Worm (Caenorhabditis elegans): ENCODE measurements around the gene Y54G2A.40.

Y54G2A.40 gene

ce11 chrIV:2858734-2859133, 12.5 kb downstream of the Y54G2A.40 start:
- TF ChIP-seq hmg-11 (tag; optimal IDR thresholded peaks at IDR 0.05): no peak
- TF ChIP-seq fkh-10 (GFP tag; optimal IDR thresholded peaks at IDR 0.05): peak; percentile 83

ce11 chrIV:2864743-2865142, 18.5 kb downstream of the Y54G2A.40 start, which contains the start of gene Y54G2A.16:
TSS of gene Y54G2A.16 (minus strand) at chrIV:2864843.
- TF ChIP-seq sea-2 (GFP tag; optimal IDR thresholded peaks at IDR 0.05) (no peak), unc-39 (tag; optimal IDR thresholded peaks at IDR 0.05) (no peak), skn-1 (tag; optimal IDR thresholded peaks at IDR 0.05) (no peak), fkh-2 (tag; optimal IDR thresholded peaks at IDR 0.05) (no peak), aly-2 (tag; optimal IDR thresholded peaks at IDR 0.05) (no peak)

- TF ChIP-seq nfya-1 (tag; optimal IDR thresholded peaks at IDR 0.05; ENCODE audit: insufficient read depth): peak; percentile 37
- no peak for TF ChIP-seq ceh-28 (tag; optimal IDR thresholded peaks at IDR 0.05)
- no peak for TF ChIP-seq nhr-76 (tag; optimal IDR thresholded peaks at IDR 0.05)
These were observed 39.0 kb downstream of the Y54G2A.40 start for ce11 chrIV:2885260-2885659.

ce11 chrIV:2886655-2887054, 40.4 kb downstream of the Y54G2A.40 start, which contains the start of gene dml-1:
TSS of gene dml-1 (plus strand) at chrIV:2886955.
- no peak for TF ChIP-seq nhr-11 (tag; optimal IDR thresholded peaks at IDR 0.05)
- peak; percentile 36 for TF ChIP-seq nfya-1 (tag; optimal IDR thresholded peaks at IDR 0.05; ENCODE audit: insufficient read depth)
- no peak for TF ChIP-seq mdl-1 (tag; optimal IDR thresholded peaks at IDR 0.05)

ce11 chrIV:2887245-2887644, 41.0 kb downstream of the Y54G2A.40 start:
- TF ChIP-seq ceh-28 (tag; optimal IDR thresholded peaks at IDR 0.05) (no peak), nhr-12 (tag; optimal IDR thresholded peaks at IDR 0.05) (no peak), ceh-82 (tag; optimal IDR thresholded peaks at IDR 0.05) (no peak), lin-15B (tag; optimal IDR thresholded peaks at IDR 0.05) (no peak), jun-1 (tag; optimal IDR thresholded peaks at IDR 0.05) (no peak), unc-62 (GFP tag; optimal IDR thresholded peaks at IDR 0.05) (no peak), pha-4 (tag; optimal IDR thresholded peaks at IDR 0.05) (no peak), ama-1 (optimal IDR thresholded peaks at IDR 0.05) (no peak), fos-1 (tag; optimal IDR thresholded peaks at IDR 0.05) (no peak), nhr-23 (tag; optimal IDR thresholded peaks at IDR 0.05) (no peak), mml-1 (tag; optimal IDR thresholded peaks at IDR 0.05) (no peak), elt-2 (tag; optimal IDR thresholded peaks at IDR 0.05) (no peak), sea-2 (GFP tag; optimal IDR thresholded peaks at IDR 0.05) (no peak), lin-39 (tag; optimal IDR thresholded peaks at IDR 0.05) (no peak)

- TF ChIP-seq ceh-28 (tag; optimal IDR thresholded peaks at IDR 0.05) (no peak), unc-62 (GFP tag; optimal IDR thresholded peaks at IDR 0.05) (no peak), aly-2 (tag; optimal IDR thresholded peaks at IDR 0.05) (no peak), mdl-1 (tag; optimal IDR thresholded peaks at IDR 0.05) (no peak), eor-1 (tag; optimal IDR thresholded peaks at IDR 0.05) (no peak), R02D3.7 (tag; optimal IDR thresholded peaks at IDR 0.05) (no peak), daf-12 (tag; optimal IDR thresholded peaks at IDR 0.05) (no peak), zag-1 (tag; optimal IDR thresholded peaks at IDR 0.05) (no peak), sea-2 (GFP tag; optimal IDR thresholded peaks at IDR 0.05) (no peak), nfya-1 (tag; optimal IDR thresholded peaks at IDR 0.05; ENCODE audit: insufficient read depth) (no peak), nhr-77 (tag; optimal IDR thresholded peaks at IDR 0.05) (no peak), unc-39 (tag; optimal IDR thresholded peaks at IDR 0.05) (no peak), hmg-11 (tag; optimal IDR thresholded peaks at IDR 0.05) (no peak), ceh-9 (tag; optimal IDR thresholded peaks at IDR 0.05) (no peak), egl-5 (tag; optimal IDR thresholded peaks at IDR 0.05) (no peak)
These were observed 42.3 kb downstream of the Y54G2A.40 start for ce11 chrIV:2888496-2889101.
